Worm (Caenorhabditis elegans) whole organism, L2 larva: ENCODE measurements around the gene cdr-4.

Experiments
- ceh-16 ChIP-seq: fragments of 150-350 bp; optimal IDR thresholded peaks from 2 replicates; lab custom pipeline; 2014; ENCODE audit warnings: missing biosample characterization, missing genetic modification characterization
- fos-1 ChIP-seq: fragments of 150-350 bp; optimal IDR thresholded peaks from 2 replicates; lab custom pipeline; 2014; ENCODE audit warnings: missing biosample characterization, missing genetic modification characterization
- lin-13 ChIP-seq: fragments of 150-350 bp; optimal IDR thresholded peaks from 2 replicates; lab custom pipeline; 2014; ENCODE audit warnings: missing biosample characterization, missing genetic modification reagents, missing genetic modification characterization
- nhr-12 ChIP-seq: fragments of 150-350 bp; optimal IDR thresholded peaks from 2 replicates; lab custom pipeline; 2014; ENCODE audit warnings: missing biosample characterization, missing genetic modification characterization
- nhr-237 ChIP-seq: fragments of 150-350 bp; optimal IDR thresholded peaks from 2 replicates; lab custom pipeline; 2014; ENCODE audit warnings: missing biosample characterization, missing genetic modification characterization
- nhr-77 ChIP-seq: fragments of 150-350 bp; optimal IDR thresholded peaks from 2 replicates; lab custom pipeline; 2014; ENCODE audit warnings: missing biosample characterization, missing genetic modification characterization
- sem-4 ChIP-seq: fragments of 150-350 bp; optimal IDR thresholded peaks from 2 replicates; lab custom pipeline; 2014; ENCODE audit warnings: missing biosample characterization, missing genetic modification reagents, missing genetic modification characterization
- sma-3 ChIP-seq: sonication (generic microtip); optimal IDR thresholded peaks from 2 replicates; lab custom pipeline; 2016; ENCODE audit warnings: missing genetic modification reagents, missing genetic modification characterization, missing compliant biosample characterization
- unc-55 ChIP-seq: fragments of 150-350 bp; sonication (generic microtip); optimal IDR thresholded peaks from 3 replicates; lab custom pipeline; 2014; ENCODE audit warnings: missing biosample characterization, missing genetic modification reagents, missing genetic modification characterization
- unc-62 ChIP-seq: fragments of 150-350 bp; optimal IDR thresholded peaks from 2 replicates; lab custom pipeline; 2014; ENCODE audit warnings: missing biosample characterization, missing genetic modification reagents, missing genetic modification characterization
- ztf-11 ChIP-seq: sonication (generic microtip); optimal IDR thresholded peaks from 2 replicates; lab custom pipeline; 2017; ENCODE audit warnings: missing biosample characterization, missing genetic modification characterization

ce11 chrV:12408996-12409395 lies 571 bp upstream of the cdr-4 start:
- no peak for TF ChIP-seq sma-3 (GFP tag; lab: Kevin White, UChicago)
- no peak for TF ChIP-seq nhr-12 (tag; lab: Kevin White, UChicago)
- TF ChIP-seq unc-55 (GFP tag; lab: Kevin White, UChicago) = peak; percentile 53
- TF ChIP-seq ztf-11 (tag; lab: Kevin White, UChicago) = no peak
- TF ChIP-seq fos-1 (tag; lab: Kevin White, UChicago) = peak; percentile 44
- no peak for TF ChIP-seq lin-13 (GFP tag; lab: Kevin White, UChicago)
- no peak for TF ChIP-seq nhr-77
- TF ChIP-seq nhr-237 (tag; lab: Kevin White, UChicago) = no peak
- no peak for TF ChIP-seq ceh-16 (tag; lab: Kevin White, UChicago)
- TF ChIP-seq sem-4 (tag; lab: Kevin White, UChicago) = no peak
- no peak for TF ChIP-seq unc-62 (GFP tag; lab: Kevin White, UChicago)
